Worm (Caenorhabditis elegans): ENCODE results near the gene C43D7.7.
A peak's percentile ranks its signal among the peaks of the same experiment; 100 is the strongest.

C43D7.7 gene

ce11 chrV:19354506-19354905 lies 35.2 kb upstream of the C43D7.7 start:
- peak; percentile 88 for TF ChIP-seq ces-1 (GFP tag; optimal IDR thresholded peaks at IDR 0.05)
- no peak for TF ChIP-seq blmp-1 (tag; optimal IDR thresholded peaks at IDR 0.05)
- TF ChIP-seq nhr-12 (tag; optimal IDR thresholded peaks at IDR 0.05), result no peak

ce11 chrV:19351944-19352343 lies 32.6 kb upstream of the C43D7.7 start:
- TF ChIP-seq unc-39 (tag; optimal IDR thresholded peaks at IDR 0.05) (no peak), sptf-1 (tag; optimal IDR thresholded peaks at IDR 0.05) (no peak), nhr-28 (tag; optimal IDR thresholded peaks at IDR 0.05) (no peak)

ce11 chrV:19337333-19337732 lies 18.0 kb upstream of the C43D7.7 start:
- TF ChIP-seq lin-32 (GFP tag; optimal IDR thresholded peaks at IDR 0.05), result no peak
- TF ChIP-seq lsy-2 (tag; optimal IDR thresholded peaks at IDR 0.05), result no peak
- TF ChIP-seq lin-13 (tag; optimal IDR thresholded peaks at IDR 0.05), result no peak
- no peak for TF ChIP-seq flh-1 (GFP tag; optimal IDR thresholded peaks at IDR 0.05)
- TF ChIP-seq mls-2 (tag; optimal IDR thresholded peaks at IDR 0.05), result no peak
- no peak for TF ChIP-seq hlh-1 (tag; optimal IDR thresholded peaks at IDR 0.05)
- no peak for TF ChIP-seq blmp-1 (tag; optimal IDR thresholded peaks at IDR 0.05)
- no peak for TF ChIP-seq unc-39 (tag; optimal IDR thresholded peaks at IDR 0.05)
- TF ChIP-seq snpc-4 (tag; optimal IDR thresholded peaks at IDR 0.05), result no peak
- TF ChIP-seq nhr-28 (tag; optimal IDR thresholded peaks at IDR 0.05), result no peak
- no peak for TF ChIP-seq M03D4.4 (tag; optimal IDR thresholded peaks at IDR 0.05)
- TF ChIP-seq unc-120 (tag; optimal IDR thresholded peaks at IDR 0.05; ENCODE audit: poor library complexity, severe bottlenecking), result no peak

ce11 chrV:19329263-19329662 lies 10.0 kb upstream of the C43D7.7 start, which contains the start of gene fbxb-65:
Gene fbxb-65 (plus strand): TSS chrV:19329563.
- TF ChIP-seq ztf-11 (tag; optimal IDR thresholded peaks at IDR 0.05), result no peak
- TF ChIP-seq nhr-28 (tag; optimal IDR thresholded peaks at IDR 0.05), result no peak
- TF ChIP-seq pha-4 (tag; optimal IDR thresholded peaks at IDR 0.05), result no peak
- no peak for TF ChIP-seq unc-39 (tag; optimal IDR thresholded peaks at IDR 0.05)
- no peak for TF ChIP-seq nhr-2 (tag; optimal IDR thresholded peaks at IDR 0.05)

- no peak for TF ChIP-seq ham-2 (GFP tag; optimal IDR thresholded peaks at IDR 0.05)
- TF ChIP-seq sptf-1 (tag; optimal IDR thresholded peaks at IDR 0.05), result no peak
These were observed 6.1 kb upstream of the C43D7.7 start for ce11 chrV:19325436-19325835.

- TF ChIP-seq sem-2 (GFP tag; optimal IDR thresholded peaks at IDR 0.05) (no peak), zip-8 (tag; optimal IDR thresholded peaks at IDR 0.05) (no peak), ceh-39 (tag; optimal IDR thresholded peaks at IDR 0.05) (no peak), drap-1 (GFP tag; optimal IDR thresholded peaks at IDR 0.05) (no peak), mab-5 (tag; optimal IDR thresholded peaks at IDR 0.05) (no peak), unc-120 (tag; optimal IDR thresholded peaks at IDR 0.05; ENCODE audit: poor library complexity, severe bottlenecking) (no peak), blmp-1 (tag; optimal IDR thresholded peaks at IDR 0.05) (no peak), elt-3 (tag; optimal IDR thresholded peaks at IDR 0.05) (no peak), elt-1 (tag; optimal IDR thresholded peaks at IDR 0.05; ENCODE audit: borderline replicate concordance, insufficient read depth) (no peak), ceh-43 (GFP tag; optimal IDR thresholded peaks at IDR 0.05) (no peak), unc-39 (tag; optimal IDR thresholded peaks at IDR 0.05) (no peak), mep-1 (tag; optimal IDR thresholded peaks at IDR 0.05) (no peak), ham-2 (GFP tag; optimal IDR thresholded peaks at IDR 0.05) (no peak)
These were observed 3.1 kb upstream of the C43D7.7 start, which contains the start of gene C43D7.4 for ce11 chrV:19322387-19322786. Gene C43D7.4 (minus strand): TSS chrV:19322487.

ce11 chrV:19320385-19320784 lies 1.1 kb upstream of the C43D7.7 start, which contains the start of gene sdz-6:
Gene sdz-6 (plus strand): TSS chrV:19320613.
- TF ChIP-seq bed-3 (GFP tag; optimal IDR thresholded peaks at IDR 0.05) (no peak), drap-1 (GFP tag; optimal IDR thresholded peaks at IDR 0.05) (no peak), zip-8 (tag; optimal IDR thresholded peaks at IDR 0.05) (no peak), M03D4.4 (tag; optimal IDR thresholded peaks at IDR 0.05) (no peak), lsy-2 (tag; optimal IDR thresholded peaks at IDR 0.05) (no peak), sptf-1 (tag; optimal IDR thresholded peaks at IDR 0.05) (no peak), lin-32 (GFP tag; optimal IDR thresholded peaks at IDR 0.05) (no peak), ceh-43 (GFP tag; optimal IDR thresholded peaks at IDR 0.05) (no peak), mls-2 (tag; optimal IDR thresholded peaks at IDR 0.05) (no peak), hlh-1 (tag; optimal IDR thresholded peaks at IDR 0.05) (no peak), unc-39 (tag; optimal IDR thresholded peaks at IDR 0.05) (no peak), blmp-1 (tag; optimal IDR thresholded peaks at IDR 0.05) (no peak), snpc-4 (tag; optimal IDR thresholded peaks at IDR 0.05) (no peak), cnd-1 (tag; optimal IDR thresholded peaks at IDR 0.05) (no peak), nhr-76 (tag; optimal IDR thresholded peaks at IDR 0.05) (no peak), pha-4 (tag; optimal IDR thresholded peaks at IDR 0.05) (no peak), mab-5 (tag; optimal IDR thresholded peaks at IDR 0.05) (no peak), ceh-39 (tag; optimal IDR thresholded peaks at IDR 0.05) (no peak), unc-62 (GFP tag; optimal IDR thresholded peaks at IDR 0.05) (no peak)
